Worm (Caenorhabditis elegans): ENCODE data around the gene F41E7.2.

F41E7.2 gene

ce11 chrX:10273392-10273791 is at the start of gene F41E7.2:
F41E7.2 (plus strand) TSS chrX:10273692.
- TF ChIP-seq W03F9.2 (tag; optimal IDR thresholded peaks at IDR 0.05) (no peak), dao-5 (tag; optimal IDR thresholded peaks at IDR 0.05) (no peak), him-1 (tag; optimal IDR thresholded peaks at IDR 0.05) (no peak)

- TF ChIP-seq him-1 (tag; optimal IDR thresholded peaks at IDR 0.05) (no peak), W03F9.2 (tag; optimal IDR thresholded peaks at IDR 0.05) (no peak), dao-5 (tag; optimal IDR thresholded peaks at IDR 0.05) (no peak)
Measured at ce11 chrX:10225845-10226244, 47.6 kb upstream of the F41E7.2 start.

ce11 chrX:10227217-10227616 is 46.3 kb upstream of the F41E7.2 start:
- no peak for TF ChIP-seq W03F9.2 (tag; optimal IDR thresholded peaks at IDR 0.05)
- TF ChIP-seq dao-5 (tag; optimal IDR thresholded peaks at IDR 0.05): no peak
- TF ChIP-seq him-1 (tag; optimal IDR thresholded peaks at IDR 0.05): no peak

- TF ChIP-seq W03F9.2 (tag; optimal IDR thresholded peaks at IDR 0.05) (no peak), him-1 (tag; optimal IDR thresholded peaks at IDR 0.05) (no peak), dao-5 (tag; optimal IDR thresholded peaks at IDR 0.05) (no peak)
Measured at ce11 chrX:10228094-10228746, 45.3 kb upstream of the F41E7.2 start, which contains the start of gene C14H10.3. C14H10.3 (minus strand) TSS chrX:10228137.

- TF ChIP-seq dao-5 (tag; optimal IDR thresholded peaks at IDR 0.05): no peak
- TF ChIP-seq W03F9.2 (tag; optimal IDR thresholded peaks at IDR 0.05): no peak
- no peak for TF ChIP-seq him-1 (tag; optimal IDR thresholded peaks at IDR 0.05)
Measured at ce11 chrX:10230872-10231271, 42.6 kb upstream of the F41E7.2 start.

- TF ChIP-seq dao-5 (tag; optimal IDR thresholded peaks at IDR 0.05): no peak
Measured at ce11 chrX:10232395-10232794, 41.1 kb upstream of the F41E7.2 start.

ce11 chrX:10236844-10237243 is 36.6 kb upstream of the F41E7.2 start, which contains the start of gene zipt-13:
zipt-13 (minus strand) TSS chrX:10236944.
- TF ChIP-seq W03F9.2 (tag; optimal IDR thresholded peaks at IDR 0.05) (no peak), dao-5 (tag; optimal IDR thresholded peaks at IDR 0.05) (no peak), him-1 (tag; optimal IDR thresholded peaks at IDR 0.05) (no peak)

DNA sequence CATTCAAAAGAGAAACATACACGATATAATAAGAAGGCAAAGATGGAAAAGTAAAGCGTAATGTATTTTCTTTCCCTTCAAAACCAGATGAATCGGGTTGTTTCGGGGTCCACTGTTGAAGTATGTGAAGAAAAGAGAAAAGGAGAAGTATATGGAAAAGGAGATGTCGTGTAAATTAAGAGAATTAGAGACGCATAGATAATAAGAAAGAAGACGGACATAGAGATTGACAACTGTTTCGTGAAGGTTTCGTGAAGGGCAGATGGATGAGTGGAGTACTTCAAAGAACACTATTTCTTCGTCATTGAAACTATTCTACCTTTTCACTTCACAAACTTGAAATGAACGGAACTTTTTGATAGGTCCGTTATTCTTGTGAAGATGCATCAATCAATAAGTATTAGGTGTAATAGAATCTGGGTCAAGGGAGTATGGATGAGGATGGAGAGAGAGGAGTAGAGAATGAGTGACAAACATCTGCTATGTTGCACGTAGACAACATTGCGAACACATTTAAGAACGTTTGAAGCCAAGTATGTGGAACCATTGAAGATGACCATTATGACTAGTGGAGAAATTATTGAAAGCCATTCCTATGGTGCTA is 35.2 kb upstream of the F41E7.2 start:
- no peak for TF ChIP-seq him-1 (tag; optimal IDR thresholded peaks at IDR 0.05)
- TF ChIP-seq W03F9.2 (tag; optimal IDR thresholded peaks at IDR 0.05): no peak
- no peak for TF ChIP-seq dao-5 (tag; optimal IDR thresholded peaks at IDR 0.05)

DNA sequence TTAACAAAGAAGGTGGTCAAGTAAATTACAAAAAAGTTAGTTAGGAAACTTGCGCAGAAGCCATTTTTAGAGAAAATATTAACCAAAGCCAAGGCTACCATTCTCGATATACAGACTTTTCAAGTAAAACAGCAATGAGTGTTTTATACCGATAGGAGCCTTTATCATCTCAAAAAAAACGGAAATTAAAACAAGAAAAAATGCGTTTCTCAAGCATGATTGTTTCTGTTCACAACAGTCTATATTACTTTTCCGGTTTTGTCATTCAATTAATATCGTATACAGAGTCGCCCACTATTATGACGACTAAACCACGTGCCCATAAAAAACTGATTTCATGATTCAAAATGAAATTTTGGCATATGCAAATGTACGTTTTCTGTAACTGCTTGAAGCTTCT is 32.6 kb upstream of the F41E7.2 start, which contains the start of gene str-74:
Gene str-74 (minus strand): TSS at position 101 of the 400 bp plus-strand sequence.
- TF ChIP-seq W03F9.2 (tag; optimal IDR thresholded peaks at IDR 0.05): no peak
- no peak for TF ChIP-seq dao-5 (tag; optimal IDR thresholded peaks at IDR 0.05)
- TF ChIP-seq him-1 (tag; optimal IDR thresholded peaks at IDR 0.05): no peak

- TF ChIP-seq him-1 (tag; optimal IDR thresholded peaks at IDR 0.05): no peak
- TF ChIP-seq dao-5 (tag; optimal IDR thresholded peaks at IDR 0.05): no peak
Measured at ce11 chrX:10245617-10246016, 27.9 kb upstream of the F41E7.2 start.

DNA sequence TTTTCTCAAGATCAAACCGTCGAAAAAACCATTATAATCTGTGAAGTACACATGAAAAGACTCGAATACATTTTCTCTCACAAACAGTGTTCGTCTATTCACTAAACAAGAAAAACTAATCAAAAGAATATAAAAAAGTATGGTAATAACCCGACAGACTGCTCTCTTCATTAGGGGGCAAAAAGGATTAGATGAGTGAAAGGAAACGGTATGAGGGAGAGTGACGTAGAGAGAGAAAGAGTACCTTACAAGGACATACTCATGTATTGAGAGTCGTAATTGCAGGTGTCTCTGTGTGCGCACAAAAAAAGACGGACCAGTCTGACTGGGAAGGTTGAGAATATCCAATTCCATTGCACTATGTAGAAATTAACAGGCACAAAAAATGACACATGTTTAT is 23.8 kb upstream of the F41E7.2 start:
- TF ChIP-seq dao-5 (tag; optimal IDR thresholded peaks at IDR 0.05): no peak
- no peak for TF ChIP-seq W03F9.2 (tag; optimal IDR thresholded peaks at IDR 0.05)
- TF ChIP-seq him-1 (tag; optimal IDR thresholded peaks at IDR 0.05): no peak

- TF ChIP-seq dao-5 (tag; optimal IDR thresholded peaks at IDR 0.05): no peak
- TF ChIP-seq W03F9.2 (tag; optimal IDR thresholded peaks at IDR 0.05): no peak
- no peak for TF ChIP-seq him-1 (tag; optimal IDR thresholded peaks at IDR 0.05)
Measured at ce11 chrX:10252781-10253180, 20.7 kb upstream of the F41E7.2 start, which contains the start of gene C14H10.2. C14H10.2 (minus strand) TSS chrX:10252881.

- TF ChIP-seq dao-5 (tag; optimal IDR thresholded peaks at IDR 0.05): no peak
- TF ChIP-seq him-1 (tag; optimal IDR thresholded peaks at IDR 0.05): no peak
- TF ChIP-seq W03F9.2 (tag; optimal IDR thresholded peaks at IDR 0.05): no peak
Measured at ce11 chrX:10254068-10254467, 19.4 kb upstream of the F41E7.2 start.

DNA sequence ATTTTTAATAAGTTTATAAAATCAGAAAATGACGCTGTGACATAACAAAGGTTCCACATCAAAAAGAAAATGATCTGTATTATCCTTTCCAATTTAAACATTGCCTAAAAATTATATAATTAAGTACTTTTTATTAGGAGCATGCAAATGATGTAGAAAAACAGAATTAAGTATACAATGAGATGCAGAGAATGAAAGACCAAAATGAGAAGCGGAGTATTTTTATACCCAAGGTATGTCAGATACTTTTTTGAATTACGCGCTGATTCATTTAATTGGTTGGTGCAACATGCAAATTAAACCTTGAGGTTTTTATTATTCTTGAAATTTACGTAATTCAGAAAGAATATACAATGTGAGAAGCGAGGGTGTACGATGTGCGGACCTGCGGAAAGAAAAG is 13.5 kb upstream of the F41E7.2 start, which contains the start of gene C32A9.1:
Gene C32A9.1 (minus strand): TSS at position 101 of the 400 bp plus-strand sequence.
- TF ChIP-seq dao-5 (tag; optimal IDR thresholded peaks at IDR 0.05): no peak
- TF ChIP-seq him-1 (tag; optimal IDR thresholded peaks at IDR 0.05): no peak
- no peak for TF ChIP-seq W03F9.2 (tag; optimal IDR thresholded peaks at IDR 0.05)

ce11 chrX:10262299-10262698 is 11.2 kb upstream of the F41E7.2 start:
- TF ChIP-seq W03F9.2 (tag; optimal IDR thresholded peaks at IDR 0.05) (no peak), him-1 (tag; optimal IDR thresholded peaks at IDR 0.05) (no peak), dao-5 (tag; optimal IDR thresholded peaks at IDR 0.05) (no peak)

Data from whole organism, L4/young adult.